Fruit fly (Drosophila melanogaster) whole organism, prepupa: ENCODE measurements around the gene CG15528.

Source experiments
- Blimp-1 ChIP-seq: fragments of 200-800 bp; sonication (Bioruptor generic); optimal IDR thresholded peaks from 3 replicates; lab custom pipeline; 2017; ENCODE audit warnings: missing biosample characterization, missing genetic modification characterization, mild to moderate bottlenecking, moderate library complexity, missing genetic modification reagents
- CG10669 ChIP-seq: fragments of 200-800 bp; sonication (Bioruptor generic); optimal IDR thresholded peaks from 3 replicates; lab custom pipeline; 2018; ENCODE audit warnings: missing biosample characterization, mild to moderate bottlenecking, missing genetic modification characterization, moderate library complexity
- CG11294 ChIP-seq: fragments of 200-800 bp; sonication (Bioruptor generic); IDR thresholded peaks from 2 replicates; pipeline ENCODE4 v1.3.6; 2022; ENCODE audit warnings: missing biosample characterization, missing genetic modification characterization
- CG11902 ChIP-seq: fragments of 200-800 bp; sonication (Bioruptor generic); optimal IDR thresholded peaks from 3 replicates; lab custom pipeline; 2016; ENCODE audit warnings: missing biosample characterization, missing genetic modification characterization
- CG15336 ChIP-seq: fragments of 200-800 bp; sonication (Bioruptor generic); IDR thresholded peaks from 2 replicates; pipeline ENCODE4 v1.3.6; 2022; ENCODE audit warnings: missing biosample characterization, missing genetic modification characterization
- CG1621 ChIP-seq: fragments of 200-800 bp; sonication (Bioruptor generic); optimal IDR thresholded peaks from 3 replicates; lab custom pipeline; 2018; ENCODE audit warnings: missing biosample characterization, mild to moderate bottlenecking, missing genetic modification characterization
- CG16779 ChIP-seq: fragments of 200-800 bp; sonication (Bioruptor generic); optimal IDR thresholded peaks from 3 replicates; lab custom pipeline; 2017; ENCODE audit warnings: missing biosample characterization, mild to moderate bottlenecking, missing genetic modification characterization
- CG31627 ChIP-seq: fragments of 200-800 bp; sonication (Bioruptor generic); optimal IDR thresholded peaks from 3 replicates; lab custom pipeline; 2016; ENCODE audit warnings: missing biosample characterization, missing genetic modification characterization
- CG32006 ChIP-seq: fragments of 200-800 bp; sonication (Bioruptor generic); optimal IDR thresholded peaks from 3 replicates; lab custom pipeline; 2017; ENCODE audit warnings: missing biosample characterization, mild to moderate bottlenecking, missing genetic modification characterization
- CG6163 ChIP-seq: fragments of 200-800 bp; sonication (Bioruptor generic); IDR thresholded peaks from 3 replicates; pipeline ENCODE4 v1.3.6; 2022; ENCODE audit warnings: missing biosample characterization, missing genetic modification characterization
- CG6808 ChIP-seq: fragments of 200-800 bp; sonication (Bioruptor generic); optimal IDR thresholded peaks from 3 replicates; lab custom pipeline; 2017; ENCODE audit warnings: missing biosample characterization, missing genetic modification characterization, mild to moderate bottlenecking, moderate library complexity, missing genetic modification reagents
- CG6854 ChIP-seq: fragments of 200-800 bp; sonication (Bioruptor generic); optimal IDR thresholded peaks from 2 replicates; lab custom pipeline; 2017; ENCODE audit warnings: missing biosample characterization, mild to moderate bottlenecking, missing genetic modification characterization
- CG7368 ChIP-seq: fragments of 200-800 bp; sonication (Bioruptor generic); optimal IDR thresholded peaks from 3 replicates; lab custom pipeline; 2016; ENCODE audit warnings: missing biosample characterization, missing genetic modification characterization
- CG8119 ChIP-seq: fragments of 200-800 bp; sonication (Bioruptor generic); IDR thresholded peaks from 3 replicates; pipeline ENCODE4 v1.3.6; 2022; ENCODE audit warnings: missing biosample characterization, missing genetic modification characterization
- CG8632 ChIP-seq: fragments of 200-800 bp; sonication (Bioruptor generic); optimal IDR thresholded peaks from 3 replicates; lab custom pipeline; 2016; ENCODE audit warnings: missing biosample characterization, missing genetic modification characterization
- CG9139 ChIP-seq: fragments of 200-800 bp; sonication (Bioruptor generic); optimal IDR thresholded peaks from 3 replicates; lab custom pipeline; 2017; ENCODE audit warnings: missing biosample characterization, mild to moderate bottlenecking, missing genetic modification characterization
- Eip75B ChIP-seq: fragments of 200-800 bp; sonication (Bioruptor generic); optimal IDR thresholded peaks from 3 replicates; lab custom pipeline; 2016; ENCODE audit warnings: missing biosample characterization, missing genetic modification characterization
- Eip78C ChIP-seq: fragments of 200-800 bp; sonication (Bioruptor generic); peaks from one replicate; lab custom pipeline; 2016; ENCODE audit warnings: missing biosample characterization, missing genetic modification characterization
- Eip93F ChIP-seq: fragments of 200-800 bp; sonication (Bioruptor generic); optimal IDR thresholded peaks from 2 replicates; lab custom pipeline; 2016; ENCODE audit warnings: missing biosample characterization, mild to moderate bottlenecking, missing genetic modification characterization
- Ets96B ChIP-seq: fragments of 200-800 bp; optimal IDR thresholded peaks from 2 replicates; lab custom pipeline; 2019; ENCODE audit warnings: missing biosample characterization, mild to moderate bottlenecking, missing genetic modification characterization, moderate library complexity
- Hr38 ChIP-seq: sonication (Bioruptor generic); optimal IDR thresholded peaks from 2 replicates; lab custom pipeline; 2016; ENCODE audit warnings: missing biosample characterization, missing genetic modification characterization
- Hr4 ChIP-seq: fragments of 200-800 bp; sonication (Bioruptor generic); optimal IDR thresholded peaks from 3 replicates; lab custom pipeline; 2016; ENCODE audit warnings: missing biosample characterization, missing genetic modification characterization
- Lpt ChIP-seq: fragments of 200-800 bp; sonication (Bioruptor generic); optimal IDR thresholded peaks from 3 replicates; lab custom pipeline; 2016; ENCODE audit warnings: missing biosample characterization, missing genetic modification characterization
- OdsH ChIP-seq: fragments of 200-800 bp; sonication (Bioruptor generic); optimal IDR thresholded peaks from 3 replicates; lab custom pipeline; 2016; ENCODE audit warnings: missing biosample characterization, missing genetic modification characterization
- Smox ChIP-seq: fragments of 200-800 bp; sonication (Bioruptor generic); optimal IDR thresholded peaks from 3 replicates; lab custom pipeline; 2016; ENCODE audit warnings: missing biosample characterization, missing genetic modification characterization
- Sox102F ChIP-seq: fragments of 200-800 bp; sonication (Bioruptor generic); optimal IDR thresholded peaks from 2 replicates; lab custom pipeline; 2016; ENCODE audit warnings: missing biosample characterization, mild to moderate bottlenecking, missing genetic modification characterization
- Sox14 ChIP-seq: fragments of 200-800 bp; sonication (Bioruptor generic); optimal IDR thresholded peaks from 3 replicates; lab custom pipeline; 2016; ENCODE audit warnings: missing biosample characterization, missing genetic modification characterization
- Sox15 ChIP-seq: fragments of 200-800 bp; sonication (Bioruptor generic); optimal IDR thresholded peaks from 3 replicates; lab custom pipeline; 2016; ENCODE audit warnings: missing biosample characterization, missing genetic modification characterization
- achi ChIP-seq: fragments of 200-800 bp; sonication (Bioruptor generic); optimal IDR thresholded peaks from 3 replicates; lab custom pipeline; 2016; ENCODE audit warnings: missing biosample characterization, missing genetic modification characterization
- acj6 ChIP-seq: fragments of 200-800 bp; sonication (Bioruptor generic); optimal IDR thresholded peaks from 3 replicates; lab custom pipeline; 2016; ENCODE audit warnings: missing biosample characterization, missing genetic modification characterization
- cyc ChIP-seq: fragments of 200-800 bp; sonication (Bioruptor generic); optimal IDR thresholded peaks from 3 replicates; lab custom pipeline; 2016; ENCODE audit warnings: missing biosample characterization, missing genetic modification characterization
- dac ChIP-seq: fragments of 200-800 bp; sonication (Bioruptor generic); optimal IDR thresholded peaks from 2 replicates; lab custom pipeline; 2017; ENCODE audit warnings: missing biosample characterization, mild to moderate bottlenecking, missing genetic modification characterization
- eg ChIP-seq: fragments of 200-800 bp; sonication (Bioruptor generic); IDR thresholded peaks from 3 replicates; pipeline ENCODE4 v1.3.6; 2022; ENCODE audit warnings: missing biosample characterization, missing genetic modification characterization
- esn ChIP-seq: fragments of 200-800 bp; sonication (Bioruptor generic); optimal IDR thresholded peaks from 2 replicates; lab custom pipeline; 2016; ENCODE audit warnings: missing biosample characterization, mild to moderate bottlenecking, missing genetic modification characterization, moderate library complexity
- fd59A ChIP-seq: fragments of 200-800 bp; sonication (Bioruptor generic); optimal IDR thresholded peaks from 2 replicates; lab custom pipeline; 2017; ENCODE audit warnings: missing biosample characterization, mild to moderate bottlenecking, missing genetic modification characterization, missing genetic modification reagents
- fd85E ChIP-seq: fragments of 200-800 bp; sonication (Bioruptor generic); optimal IDR thresholded peaks from 3 replicates; lab custom pipeline; 2016; ENCODE audit warnings: missing biosample characterization, missing genetic modification characterization
- fkh ChIP-seq: fragments of 200-800 bp; sonication (Bioruptor generic); optimal IDR thresholded peaks from 3 replicates; lab custom pipeline; 2017; ENCODE audit warnings: missing biosample characterization, mild to moderate bottlenecking, missing genetic modification characterization, moderate library complexity
- lz ChIP-seq: fragments of 200-800 bp; sonication (Bioruptor generic); optimal IDR thresholded peaks from 3 replicates; lab custom pipeline; 2016; ENCODE audit warnings: missing biosample characterization, missing genetic modification characterization
- net ChIP-seq: fragments of 200-800 bp; sonication (Bioruptor generic); optimal IDR thresholded peaks from 3 replicates; lab custom pipeline; 2016; ENCODE audit warnings: missing biosample characterization, missing genetic modification characterization
- pdm3 ChIP-seq: fragments of 200-800 bp; sonication (Bioruptor generic); optimal IDR thresholded peaks from 3 replicates; lab custom pipeline; 2016; ENCODE audit warnings: missing biosample characterization, missing genetic modification characterization
- salr ChIP-seq, 2 experiments: fragments of 200-800 bp; sonication (Bioruptor generic); optimal IDR thresholded peaks; 3 replicates each; lab custom pipeline; 2016 to 2018; ENCODE audit warnings: missing biosample characterization in 2 of 2, missing genetic modification characterization in 2 of 2, mild to moderate bottlenecking in 1 of 2
- spab ChIP-seq: fragments of 200-800 bp; sonication (Bioruptor generic); optimal IDR thresholded peaks from 2 replicates; lab custom pipeline; 2017; ENCODE audit warnings: missing biosample characterization, mild to moderate bottlenecking, missing genetic modification characterization, missing genetic modification reagents
- svp ChIP-seq: fragments of 200-800 bp; sonication (Bioruptor generic); peaks from one replicate; lab custom pipeline; 2016; ENCODE audit warnings: missing biosample characterization, missing genetic modification characterization
- topi ChIP-seq: fragments of 200-800 bp; sonication (Bioruptor generic); optimal IDR thresholded peaks from 3 replicates; lab custom pipeline; 2016; ENCODE audit warnings: missing biosample characterization, missing genetic modification characterization
- vri ChIP-seq: fragments of 200-800 bp; sonication (Bioruptor generic); optimal IDR thresholded peaks from 3 replicates; lab custom pipeline; 2016; ENCODE audit warnings: missing biosample characterization, mild to moderate bottlenecking, missing genetic modification characterization

The CG15528 gene

DNA sequence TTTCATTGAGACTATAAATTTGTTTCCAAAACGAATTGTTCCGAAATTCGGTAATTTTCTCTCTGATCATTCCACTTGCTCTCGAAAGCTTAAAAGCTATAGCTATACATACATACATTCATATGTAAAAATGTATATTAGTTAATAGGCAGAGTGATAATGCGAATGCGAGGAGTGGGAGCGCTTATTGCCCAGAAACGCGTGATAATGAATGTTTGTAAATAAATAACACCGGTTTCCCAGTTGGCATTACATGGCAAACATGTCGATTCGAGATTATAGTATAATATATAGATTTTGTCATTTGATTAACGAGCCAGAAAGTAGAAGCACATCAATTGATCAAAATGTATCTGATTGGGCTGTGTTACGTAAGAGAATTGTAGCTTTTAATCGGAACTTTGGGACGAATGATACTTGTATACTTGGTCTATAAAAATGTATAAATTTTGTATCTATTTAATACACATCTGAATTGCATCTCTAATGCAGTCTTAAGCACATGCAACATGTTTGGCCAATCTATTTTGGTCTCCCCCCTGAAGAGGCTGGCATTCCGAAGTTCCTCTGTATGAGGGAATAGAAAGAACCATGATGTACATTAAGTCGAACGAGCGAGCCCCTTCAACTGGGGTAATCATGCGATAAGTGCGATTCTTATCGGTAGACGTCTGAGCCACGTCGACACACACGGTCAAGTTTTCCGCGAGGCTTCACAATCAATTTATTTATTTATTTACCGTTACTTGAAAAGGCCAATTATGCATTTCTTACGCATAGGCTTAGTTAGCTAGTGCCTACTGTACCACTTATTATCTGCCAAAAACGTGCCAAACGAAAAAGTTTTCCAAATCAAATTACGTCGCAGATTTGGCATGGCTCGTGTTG lies 39.1 kb downstream of the CG15528 start:
- TF ChIP-seq fd85E (GFP tag; lab: Kevin White, UChicago) (no peak), Sox14 (peak; percentile 27), Eip93F (GFP tag; lab: Kevin White, UChicago) (no peak), dac (GFP tag; lab: Kevin White, UChicago) (no peak), Eip78C (peak; percentile 69), Hr4 (GFP tag; lab: Kevin White, UChicago) (peak; percentile 55), CG6808 (GFP tag; lab: Kevin White, UChicago) (no peak), esn (GFP tag; lab: Kevin White, UChicago) (no peak), CG6163 (GFP tag; lab: Robert Waterston, UW) (peak; percentile 59), CG31627 (GFP tag; lab: Kevin White, UChicago) (peak; percentile 17), CG6854 (no peak), Sox15 (GFP tag; lab: Kevin White, UChicago) (no peak), net (GFP tag; lab: Kevin White, UChicago) (peak; percentile 23), CG7368 (GFP tag; lab: Kevin White, UChicago) (no peak), svp (GFP tag; lab: Kevin White, UChicago) (peak; percentile 44), CG11294 (GFP tag; lab: Robert Waterston, UW) (peak; percentile 34; the same call in 1 of the 2 replicates), spab (GFP tag; lab: Kevin White, UChicago) (no peak), cyc (GFP tag; lab: Kevin White, UChicago) (no peak), Lpt (GFP tag; lab: Kevin White, UChicago) (no peak), eg (GFP tag; lab: Robert Waterston, UW) (peak; percentile 62), Smox (GFP tag; lab: Kevin White, UChicago) (no peak), CG8119 (GFP tag; lab: Robert Waterston, UW) (peak; percentile 46; the same call in 1 of the 3 replicates), vri (peak; percentile 68), CG9139 (GFP tag; lab: Kevin White, UChicago) (no peak), fkh (GFP tag; lab: Kevin White, UChicago) (peak; percentile 70), CG1621 (no peak), CG11902 (no peak), CG15336 (peak; percentile 64), Eip75B (GFP tag; lab: Kevin White, UChicago) (no peak), lz (GFP tag; lab: Kevin White, UChicago) (no peak), CG32006 (peak; percentile 53), salr (GFP tag; optimal IDR thresholded peaks at IDR 0.05; lab: Kevin White, UChicago) (peak in 1 of 2 experiments; percentile 13), OdsH (GFP tag; lab: Kevin White, UChicago) (peak; percentile 25), CG16779 (tag; lab: Kevin White, UChicago) (no peak), Sox102F (GFP tag; lab: Kevin White, UChicago) (no peak), topi (GFP tag; lab: Kevin White, UChicago) (no peak), acj6 (no peak), achi (GFP tag; lab: Kevin White, UChicago) (peak; percentile 32)

DNA sequence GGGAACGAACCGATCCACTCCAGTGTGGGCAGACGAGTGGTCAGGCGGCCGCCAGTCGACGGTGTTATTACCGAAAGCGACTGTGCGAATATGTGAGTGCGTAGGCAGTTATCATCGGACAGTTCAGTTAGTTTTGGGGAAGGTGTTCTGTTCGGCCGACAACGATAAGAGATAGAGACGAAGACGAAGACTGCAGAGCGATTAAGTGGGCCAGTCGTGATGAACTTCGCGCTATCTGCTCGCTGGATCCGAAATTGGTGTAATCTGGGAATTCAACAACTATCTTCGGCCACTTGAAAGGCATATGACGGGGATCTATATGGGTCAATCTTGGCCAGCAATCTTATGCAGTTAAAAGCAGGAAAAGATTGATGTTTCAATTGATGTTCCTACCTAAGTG lies 42.7 kb downstream of the CG15528 start, which contains the start of gene CG7912:
Gene CG7912 (minus strand): TSS at position 17 of the 400 bp plus-strand sequence.
- TF ChIP-seq Sox15 (GFP tag; lab: Kevin White, UChicago) (no peak), Lpt (GFP tag; lab: Kevin White, UChicago) (no peak), Eip93F (GFP tag; lab: Kevin White, UChicago) (no peak), Ets96B (tag; lab: Kevin White, UChicago) (no peak), CG10669 (GFP tag; lab: Kevin White, UChicago) (no peak), CG8119 (GFP tag; lab: Robert Waterston, UW) (no peak), spab (GFP tag; lab: Kevin White, UChicago) (no peak), CG8632 (GFP tag; lab: Kevin White, UChicago) (no peak), CG15336 (no peak), dac (GFP tag; lab: Kevin White, UChicago) (no peak), Hr38 (no peak), pdm3 (GFP tag; lab: Kevin White, UChicago) (no peak), fd59A (GFP tag; lab: Kevin White, UChicago) (no peak), esn (GFP tag; lab: Kevin White, UChicago) (no peak), Blimp-1 (no peak), acj6 (no peak), OdsH (GFP tag; lab: Kevin White, UChicago) (no peak)
